Fruit fly (Drosophila melanogaster) whole organism, adult: ENCODE data around the gene CG2854.

Experiments used
- CG11617 ChIP-seq: fragments of 200-800 bp; sonication (Bioruptor generic); optimal IDR thresholded peaks from 2 replicates; lab custom pipeline; 2017; ENCODE audit warnings: mild to moderate bottlenecking, missing biosample characterization, missing genetic modification reagents, missing genetic modification characterization
- CG33017 ChIP-seq: fragments of 200-800 bp; sonication (Bioruptor generic); optimal IDR thresholded peaks from 2 replicates; lab custom pipeline; 2018; ENCODE audit warnings: missing biosample characterization, mild to moderate bottlenecking, missing genetic modification characterization, moderate library complexity
- CG7045 ChIP-seq: fragments of 200-800 bp; sonication (Bioruptor generic); optimal IDR thresholded peaks from 2 replicates; lab custom pipeline; 2017; ENCODE audit warnings: missing biosample characterization, mild to moderate bottlenecking, missing genetic modification characterization
- cic ChIP-seq: fragments of 200-800 bp; sonication (Bioruptor generic); optimal IDR thresholded peaks from 2 replicates; lab custom pipeline; 2017; ENCODE audit warnings: missing biosample characterization, mild to moderate bottlenecking, missing genetic modification characterization, moderate library complexity
- cnc ChIP-seq, 2 experiments: fragments of >200 bp; optimal IDR thresholded peaks; 2 replicates each; lab custom pipeline; 2017
- kay ChIP-seq: fragments of 200-800 bp; sonication (Bioruptor generic); peaks from one replicate; lab custom pipeline; 2016; ENCODE audit warnings: missing biosample characterization, missing genetic modification characterization, borderline replicate concordance
- ovo ChIP-seq: fragments of 200-800 bp; sonication (Bioruptor generic); optimal IDR thresholded peaks from 2 replicates; lab custom pipeline; 2016; ENCODE audit warnings: missing biosample characterization, missing genetic modification characterization

DNA sequence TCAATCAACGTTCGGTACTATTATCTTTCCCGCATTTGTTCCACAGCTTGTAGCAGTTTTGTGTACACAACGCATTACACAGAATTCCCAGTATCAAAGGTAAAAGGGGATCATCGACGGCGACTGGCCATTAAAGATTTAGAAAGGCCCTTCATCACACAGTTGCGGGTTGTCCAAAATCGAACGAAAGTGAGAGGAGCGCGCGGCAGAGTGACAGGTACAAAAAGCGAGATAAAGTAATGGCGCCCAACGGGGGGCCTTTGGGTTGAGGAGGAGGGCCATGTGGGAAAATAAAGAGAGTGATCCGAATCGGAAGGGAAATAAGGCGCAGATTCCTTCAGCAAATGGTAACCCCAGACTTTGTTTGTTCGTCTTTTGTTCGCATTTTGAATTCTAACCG is 36.8 kb downstream of the CG2854 start:
- TF ChIP-seq ovo (GFP tag; lab: Kevin White, UChicago) = no peak
- no peak for TF ChIP-seq kay
- TF ChIP-seq CG11617 (GFP tag; lab: Kevin White, UChicago) = no peak
- TF ChIP-seq cic (GFP tag; lab: Kevin White, UChicago) = no peak
- no peak for TF ChIP-seq cnc (optimal IDR thresholded peaks at IDR 0.05; lab: Kevin White, UChicago)
- no peak for TF ChIP-seq CG33017
- TF ChIP-seq CG7045 (GFP tag; lab: Kevin White, UChicago) = no peak
